Worm (Caenorhabditis elegans) whole organism, L1 larva: ENCODE data around the gene srsx-22.
A peak's percentile ranks its signal among the peaks of the same experiment; 100 is the strongest.

Source experiments
- Y116A8C.19 ChIP-seq: sonication (generic microtip); optimal IDR thresholded peaks from 2 replicates; lab custom pipeline; 2016; ENCODE audit warnings: missing compliant biosample characterization, missing genetic modification characterization, borderline replicate concordance
- alr-1 ChIP-seq: fragments of 200-800 bp; sonication (Bioruptor generic); optimal IDR thresholded peaks from 2 replicates; lab custom pipeline; 2018; ENCODE audit warnings: borderline replicate concordance, mild to moderate bottlenecking, missing genetic modification characterization, missing compliant biosample characterization
- efl-1 ChIP-seq, 4 experiments: fragments of 150-350 bp; optimal IDR thresholded peaks in 3 of 4; peaks in 1 of 4; 1 replicate in 1 of 4; 2 replicates in 3 of 4; lab custom pipeline; 2014; ENCODE audit warnings: missing biosample characterization in 2 of 4, missing genetic modification characterization in 2 of 4, missing genetic modification reagents in 2 of 4
- egl-13 ChIP-seq: sonication (generic microtip); optimal IDR thresholded peaks from 2 replicates; lab custom pipeline; 2016; ENCODE audit warnings: missing genotype, missing genetic modification reagents, missing genetic modification characterization, missing compliant biosample characterization
- elt-2 ChIP-seq: sonication (generic microtip); optimal IDR thresholded peaks from 2 replicates; lab custom pipeline; 2016; ENCODE audit warnings: missing genetic modification characterization, mild to moderate bottlenecking, inconsistent platforms, missing compliant biosample characterization, missing genetic modification reagents
- fkh-8 ChIP-seq: sonication (generic microtip); optimal IDR thresholded peaks from 2 replicates; lab custom pipeline; 2016; ENCODE audit warnings: mild to moderate bottlenecking, missing genetic modification characterization, missing compliant biosample characterization
- irx-1 ChIP-seq: sonication (generic microtip); optimal IDR thresholded peaks from 2 replicates; lab custom pipeline; 2016; ENCODE audit warnings: missing genetic modification characterization, missing compliant biosample characterization
- jun-1 ChIP-seq: fragments of 150-350 bp; optimal IDR thresholded peaks from 2 replicates; lab custom pipeline; 2014; ENCODE audit warnings: missing biosample characterization, missing genetic modification reagents, missing genetic modification characterization
- lin-14 ChIP-seq: fragments of 200-800 bp; sonication (Bioruptor generic); optimal IDR thresholded peaks from 2 replicates; lab custom pipeline; 2018; ENCODE audit warnings: mild to moderate bottlenecking, missing genetic modification characterization, moderate library complexity, missing compliant biosample characterization
- lin-15B ChIP-seq: fragments of 150-350 bp; sonication (generic microtip); optimal IDR thresholded peaks from 3 replicates; lab custom pipeline; 2014; ENCODE audit warnings: missing biosample characterization, missing genetic modification characterization
- lin-35 ChIP-seq, 2 experiments: fragments of 150-350 bp; optimal IDR thresholded peaks; 2 replicates each; lab custom pipeline; 2014; ENCODE audit warnings: missing biosample characterization in 2 of 2, missing genetic modification characterization in 2 of 2, missing genetic modification reagents in 2 of 2
- lsy-2 ChIP-seq, 2 experiments: fragments of 150-350 bp; optimal IDR thresholded peaks; 2 replicates each; lab custom pipeline; 2014; ENCODE audit warnings: missing biosample characterization in 2 of 2, missing genetic modification characterization in 2 of 2
- mab-9 ChIP-seq: fragments of 200-800 bp; sonication (Bioruptor generic); IDR thresholded peaks from 2 replicates; pipeline ENCODE4 v1.3.6; 2022; ENCODE audit warnings: missing genetic modification reagents, missing genetic modification characterization, missing compliant biosample characterization
- nhr-19 ChIP-seq: fragments of 200-800 bp; sonication (Bioruptor generic); conservative IDR thresholded peaks from 2 replicates; pipeline ENCODE4 v1.3.6; 2022; ENCODE audit warnings: missing genetic modification characterization, missing compliant biosample characterization
- nhr-20 ChIP-seq: sonication (generic microtip); optimal IDR thresholded peaks from 2 replicates; lab custom pipeline; 2016; ENCODE audit warnings: mild to moderate bottlenecking, missing genetic modification characterization, missing compliant biosample characterization
- nhr-237 ChIP-seq: fragments of 150-350 bp; optimal IDR thresholded peaks from 2 replicates; lab custom pipeline; 2014; ENCODE audit warnings: missing biosample characterization, missing genetic modification characterization
- nhr-77 ChIP-seq: fragments of 150-350 bp; optimal IDR thresholded peaks from 2 replicates; lab custom pipeline; 2014; ENCODE audit warnings: missing biosample characterization, missing genetic modification characterization
- nhr-84 ChIP-seq: sonication (generic microtip); optimal IDR thresholded peaks from 2 replicates; lab custom pipeline; 2017; ENCODE audit warnings: missing biosample characterization, missing genetic modification characterization
- nhr-85 ChIP-seq: sonication (generic microtip); peaks from one replicate; lab custom pipeline; 2016; ENCODE audit warnings: missing genetic modification characterization, inconsistent platforms, missing compliant biosample characterization
- pag-3 ChIP-seq: sonication (generic microtip); optimal IDR thresholded peaks from 2 replicates; lab custom pipeline; 2017; ENCODE audit warnings: missing genetic modification characterization, mild to moderate bottlenecking, missing compliant biosample characterization, antibody characterized with exemption, borderline replicate concordance; ENCODE audit not compliant: insufficient read depth
- pqm-1 ChIP-seq: sonication (generic microtip); optimal IDR thresholded peaks from 3 replicates; lab custom pipeline; 2017; ENCODE audit warnings: missing biosample characterization, missing genetic modification characterization
- rnt-1 ChIP-seq: sonication (generic microtip); optimal IDR thresholded peaks from 2 replicates; lab custom pipeline; 2016; ENCODE audit warnings: mild to moderate bottlenecking, missing genetic modification characterization, moderate library complexity, missing compliant biosample characterization
- sox-4 ChIP-seq: sonication (generic microtip); optimal IDR thresholded peaks from 2 replicates; lab custom pipeline; 2016; ENCODE audit warnings: missing genetic modification characterization, missing compliant biosample characterization
- sptf-1 ChIP-seq: fragments of 150-350 bp; optimal IDR thresholded peaks from 2 replicates; lab custom pipeline; 2014; ENCODE audit warnings: missing biosample characterization, missing genetic modification characterization
- unc-130 ChIP-seq: fragments of 150-350 bp; optimal IDR thresholded peaks from 2 replicates; lab custom pipeline; 2017; ENCODE audit warnings: missing biosample characterization, missing genetic modification characterization, inconsistent platforms

srsx-22 gene

ce11 chrV:8304461-8305195 lies 46.8 kb upstream of the srsx-22 start, which contains the start of gene W02D7.11:
Gene W02D7.11, minus strand, starts transcription at chrV:8304511.
- TF ChIP-seq efl-1 (optimal IDR thresholded peaks at IDR 0.05; lab: Kevin White, UChicago) (no peak), efl-1 (GFP tag; optimal IDR thresholded peaks at IDR 0.05 in 1 of 2; lab: Kevin White, UChicago) (peak in 1 of 2 experiments; percentile 21), lin-35 (GFP tag; optimal IDR thresholded peaks at IDR 0.05; lab: Kevin White, UChicago) (peak in 1 of 2 experiments; percentile 30), fkh-8 (tag; lab: Kevin White, UChicago) (no peak), elt-2 (tag; lab: Kevin White, UChicago) (peak; percentile 64)

- TF ChIP-seq elt-2 (tag; lab: Kevin White, UChicago) (peak; percentile 60), unc-130 (tag; lab: Kevin White, UChicago) (no peak)
Measured at ce11 chrV:8305940-8306339, 45.5 kb upstream of the srsx-22 start.

- TF ChIP-seq egl-13 (no peak), lin-14 (GFP tag; lab: Kevin White, UChicago) (no peak), lsy-2 (tag; optimal IDR thresholded peaks at IDR 0.05; lab: Kevin White, UChicago) (no peak), jun-1 (tag; lab: Kevin White, UChicago) (no peak), irx-1 (no peak), nhr-237 (tag; lab: Kevin White, UChicago) (no peak), nhr-19 (GFP tag; lab: Robert Waterston, UW) (no peak), rnt-1 (no peak), sox-4 (no peak), Y116A8C.19 (no peak), nhr-20 (tag; lab: Kevin White, UChicago) (no peak), mab-9 (GFP tag; lab: Robert Waterston, UW) (no peak)
Measured at ce11 chrV:8306366-8306765, 45.1 kb upstream of the srsx-22 start, which contains the start of gene W02D7.8. Gene W02D7.8, minus strand, starts transcription at chrV:8306466.

- no peak for TF ChIP-seq mab-9 (GFP tag; lab: Robert Waterston, UW)
- TF ChIP-seq elt-2 (tag; lab: Kevin White, UChicago): peak; percentile 73
- no peak for TF ChIP-seq nhr-77
- TF ChIP-seq nhr-84 (tag; lab: Kevin White, UChicago): no peak
- peak in 1 of 2 experiments; percentile 23 for TF ChIP-seq lin-35 (GFP tag; optimal IDR thresholded peaks at IDR 0.05; lab: Kevin White, UChicago)
- no peak for TF ChIP-seq efl-1 (optimal IDR thresholded peaks at IDR 0.05; lab: Kevin White, UChicago)
- TF ChIP-seq efl-1 (GFP tag; optimal IDR thresholded peaks at IDR 0.05 in 1 of 2; lab: Kevin White, UChicago): peak in 1 of 2 experiments; percentile 57
- no peak for TF ChIP-seq alr-1
Measured at ce11 chrV:8307013-8307412, 44.5 kb upstream of the srsx-22 start.

- TF ChIP-seq elt-2 (tag; lab: Kevin White, UChicago) (peak; percentile 78), pag-3 (tag; lab: Kevin White, UChicago) (no peak)
Measured at ce11 chrV:8307681-8308080, 43.8 kb upstream of the srsx-22 start, which contains the start of gene clec-218. Gene clec-218, plus strand, starts transcription at chrV:8307942.

- TF ChIP-seq pqm-1: no peak
Measured at ce11 chrV:8311210-8311609, 40.3 kb upstream of the srsx-22 start, which contains the start of gene W02D7.12. Gene W02D7.12, plus strand, starts transcription at chrV:8311510.

ce11 chrV:8318135-8318534 lies 33.3 kb upstream of the srsx-22 start, which contains the start of gene clec-219:
Gene clec-219, plus strand, starts transcription at chrV:8318435.
- TF ChIP-seq efl-1 (optimal IDR thresholded peaks at IDR 0.05; lab: Kevin White, UChicago) (no peak), efl-1 (GFP tag; optimal IDR thresholded peaks at IDR 0.05 in 1 of 2; lab: Kevin White, UChicago) (peak in 1 of 2 experiments; percentile 32), nhr-85 (tag; lab: Kevin White, UChicago) (no peak), sptf-1 (tag; lab: Kevin White, UChicago) (no peak), lin-15B (no peak)
- TF ChIP-seq, all 84 proteins: peak for 1
